Fruit fly (Drosophila melanogaster): ENCODE data around the gene nero.
A peak's percentile ranks its signal among the peaks of the same experiment; 100 is the strongest.

Gene nero

DNA sequence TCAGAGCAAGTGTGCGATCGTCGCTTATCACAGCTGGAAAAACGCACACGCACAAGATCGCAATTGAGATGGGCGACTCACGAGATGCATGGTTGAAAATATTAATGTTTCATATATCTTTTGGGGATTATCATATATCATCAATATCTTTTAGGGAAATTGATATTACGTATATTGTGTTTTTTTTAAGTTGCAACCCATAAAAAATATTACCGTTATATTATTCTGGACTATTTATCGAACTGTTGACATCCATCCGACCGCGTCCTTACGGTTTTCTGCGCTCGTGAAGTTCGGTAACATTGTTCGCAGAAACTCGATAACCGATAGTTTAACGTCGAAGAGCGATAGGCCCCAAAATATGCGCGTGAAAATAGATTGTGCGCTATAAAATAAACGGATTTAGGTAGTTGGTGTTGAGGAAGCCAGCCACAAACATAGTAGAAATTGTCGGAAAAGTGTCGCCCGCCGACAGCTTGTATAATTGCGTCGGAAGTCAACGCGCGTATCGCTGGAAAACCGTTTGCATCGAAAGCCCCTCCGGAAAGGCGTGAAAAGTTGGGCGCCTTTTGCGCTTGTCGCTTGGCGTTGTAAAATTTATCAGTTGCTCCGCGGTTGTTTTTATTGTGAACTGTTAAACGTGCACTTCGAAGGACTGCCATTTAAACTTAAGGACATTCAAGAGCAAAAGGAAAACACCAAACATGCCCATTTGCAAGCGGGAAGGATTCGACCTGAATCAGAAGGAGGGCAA lies 46.5 kb upstream of the nero start, which contains the start of the genes Mccc1 and Acf (continued):
- TF ChIP-seq tgo (GFP tag; IDR thresholded peaks at IDR 0.05) (peak; percentile 46; the same call in 1 of the 3 replicates), CG13296 (GFP tag; optimal IDR thresholded peaks at IDR 0.05) (no peak), Rfx (GFP tag; IDR thresholded peaks at IDR 0.05) (peak; percentile 60), CG3847 (GFP tag; IDR thresholded peaks at IDR 0.05) (peak; percentile 44; the same call in 1 of the 2 replicates), pum (GFP tag; optimal IDR thresholded peaks at IDR 0.05) (peak; percentile 37), sc (optimal IDR thresholded peaks at IDR 0.05) (no peak), sc (GFP tag; optimal IDR thresholded peaks at IDR 0.05) (no peak), CHES-1-like (GFP tag; optimal IDR thresholded peaks at IDR 0.05) (peak; percentile 53), tin (GFP tag; optimal IDR thresholded peaks at IDR 0.05) (peak; percentile 22), ac (GFP tag; optimal IDR thresholded peaks at IDR 0.05) (no peak), Pdp1 (GFP tag; optimal IDR thresholded peaks at IDR 0.05) (peak; percentile 53 to 60), CG11696 (GFP tag; IDR thresholded peaks at IDR 0.05) (no peak), gt (GFP tag; IDR thresholded peaks at IDR 0.05) (no peak), E2f2 (GFP tag; IDR thresholded peaks at IDR 0.05) (peak; percentile 42), CG9215 (GFP tag; IDR thresholded peaks at IDR 0.05) (no peak), Stat92E (GFP tag; optimal IDR thresholded peaks at IDR 0.05) (no peak), kay (GFP tag; optimal IDR thresholded peaks at IDR 0.05) (peak; percentile 11), CG30403 (GFP tag; optimal IDR thresholded peaks at IDR 0.05) (peak; percentile 65), pzg (GFP tag; optimal IDR thresholded peaks at IDR 0.05) (peak; percentile 79), Neu2 (GFP tag; optimal IDR thresholded peaks at IDR 0.05; ENCODE audit: borderline replicate concordance) (no peak), CG9609 (GFP tag; optimal IDR thresholded peaks at IDR 0.05) (peak; percentile 19), CG14860 (GFP tag; IDR thresholded peaks at IDR 0.05; ENCODE audit: partially characterized antibody) (peak; percentile 48; the same call in 1 of the 3 replicates), fru (optimal IDR thresholded peaks at IDR 0.05) (no peak), stwl (tag; optimal IDR thresholded peaks at IDR 0.05) (peak; percentile 86), crol (GFP tag; IDR thresholded peaks at IDR 0.05) (no peak), Gsc (GFP tag; IDR thresholded peaks at IDR 0.05) (no peak), CG12744 (GFP tag; optimal IDR thresholded peaks at IDR 0.05) (no peak), vvl (GFP tag; IDR thresholded peaks at IDR 0.05) (peak; percentile 14; the same call in 1 of the 2 replicates), CG4282 (GFP tag; optimal IDR thresholded peaks at IDR 0.05) (no peak), cg (GFP tag; optimal IDR thresholded peaks at IDR 0.05) (no peak), fd102C (GFP tag; optimal IDR thresholded peaks at IDR 0.05) (no peak), emc (GFP tag; optimal IDR thresholded peaks at IDR 0.05) (no peak), ems (GFP tag; optimal IDR thresholded peaks at IDR 0.05) (peak; percentile 33), CG15479 (GFP tag; optimal IDR thresholded peaks at IDR 0.05) (no peak), CG2120 (GFP tag; optimal IDR thresholded peaks at IDR 0.05) (peak; percentile 68), wdn (GFP tag; IDR thresholded peaks at IDR 0.05) (peak; percentile 45; the same call in 1 of the 2 replicates), CG2199 (GFP tag; IDR thresholded peaks at IDR 0.05) (no peak), CG14710 (tag; optimal IDR thresholded peaks at IDR 0.05) (peak; percentile 60), CG43689 (GFP tag; IDR thresholded peaks at IDR 0.05) (no peak), crp (GFP tag; optimal IDR thresholded peaks at IDR 0.05) (peak in 1 of 2 experiments; percentile 56), CG12942 (GFP tag; optimal IDR thresholded peaks at IDR 0.05) (peak; percentile 0), Bgb (GFP tag; IDR thresholded peaks at IDR 0.05; ENCODE audit: partially characterized antibody) (peak; percentile 54; the same call in 1 of the 2 replicates), unpg (GFP tag; optimal IDR thresholded peaks at IDR 0.05) (no peak), Elba2 (GFP tag; optimal IDR thresholded peaks at IDR 0.05) (no peak), zfh2 (GFP tag; optimal IDR thresholded peaks at IDR 0.05) (peak; percentile 61), scrt (GFP tag; optimal IDR thresholded peaks at IDR 0.05) (no peak), dpn (GFP tag; optimal IDR thresholded peaks at IDR 0.05) (peak; percentile 42 to 51), CG15601 (tag; optimal IDR thresholded peaks at IDR 0.05) (no peak), gfzf (GFP tag; optimal IDR thresholded peaks at IDR 0.05) (peak; percentile 84), CG8944 (GFP tag; optimal IDR thresholded peaks at IDR 0.05) (no peak)
